Worm (Caenorhabditis elegans): ENCODE results near the gene pnk-4.
A peak's percentile ranks its signal among the peaks of the same experiment; 100 is the strongest.

Gene pnk-4

DNA sequence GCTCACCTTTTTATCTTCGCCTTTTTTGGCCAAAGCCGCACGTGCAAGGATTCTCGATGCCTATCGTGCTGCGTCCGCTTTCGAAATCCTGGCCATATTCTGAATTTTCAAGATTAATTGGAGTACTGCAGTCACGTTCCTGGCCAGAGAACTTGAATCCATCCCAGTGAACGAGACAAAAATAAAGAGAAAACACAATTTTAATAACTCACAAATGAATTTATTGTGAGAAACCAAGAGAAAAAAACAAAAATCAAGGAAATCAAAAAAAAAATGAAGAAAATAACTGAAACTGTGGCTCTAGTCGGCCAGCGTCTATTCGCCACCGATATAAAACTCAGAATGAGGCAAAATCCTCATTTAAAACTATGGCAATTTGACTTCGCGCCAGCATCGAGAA is 28.5 kb upstream of the pnk-4 start, which contains the start of gene C24H10.4:
TSS of gene C24H10.4 (minus strand) at position 101 of the 400 bp plus-strand sequence.
- no peak for TF ChIP-seq Y116A8C.19 (tag; optimal IDR thresholded peaks at IDR 0.05; ENCODE audit: borderline replicate concordance)
- no peak for TF ChIP-seq nhr-47 (tag; optimal IDR thresholded peaks at IDR 0.05)
- no peak for TF ChIP-seq isw-1 (GFP tag; IDR thresholded peaks at IDR 0.05)
- no peak for TF ChIP-seq ceh-82 (tag; optimal IDR thresholded peaks at IDR 0.05)
- no peak for TF ChIP-seq nhr-77 (tag; optimal IDR thresholded peaks at IDR 0.05)
- no peak for TF ChIP-seq C04F5.9 (tag; optimal IDR thresholded peaks at IDR 0.05)
- no peak for TF ChIP-seq snpc-4 (tag; optimal IDR thresholded peaks at IDR 0.05)
- TF ChIP-seq aha-1 (tag; optimal IDR thresholded peaks at IDR 0.05): no peak
- no peak for TF ChIP-seq dsc-1 (tag; optimal IDR thresholded peaks at IDR 0.05)
- no peak for TF ChIP-seq nhr-19 (GFP tag; conservative IDR thresholded peaks at IDR 0.05)
- TF ChIP-seq sup-37 (GFP tag; optimal IDR thresholded peaks at IDR 0.05): no peak
- TF ChIP-seq nhr-84 (tag; optimal IDR thresholded peaks at IDR 0.05): no peak
- no peak for TF ChIP-seq lir-3 (tag; optimal IDR thresholded peaks at IDR 0.05; ENCODE audit: poor library complexity)
- no peak for TF ChIP-seq ceh-90 (tag; optimal IDR thresholded peaks at IDR 0.05)
- TF ChIP-seq aly-2 (tag; optimal IDR thresholded peaks at IDR 0.05): no peak
- no peak for TF ChIP-seq ztf-11 (tag; optimal IDR thresholded peaks at IDR 0.05)
- no peak for TF ChIP-seq tlp-1 (tag; optimal IDR thresholded peaks at IDR 0.05)

DNA sequence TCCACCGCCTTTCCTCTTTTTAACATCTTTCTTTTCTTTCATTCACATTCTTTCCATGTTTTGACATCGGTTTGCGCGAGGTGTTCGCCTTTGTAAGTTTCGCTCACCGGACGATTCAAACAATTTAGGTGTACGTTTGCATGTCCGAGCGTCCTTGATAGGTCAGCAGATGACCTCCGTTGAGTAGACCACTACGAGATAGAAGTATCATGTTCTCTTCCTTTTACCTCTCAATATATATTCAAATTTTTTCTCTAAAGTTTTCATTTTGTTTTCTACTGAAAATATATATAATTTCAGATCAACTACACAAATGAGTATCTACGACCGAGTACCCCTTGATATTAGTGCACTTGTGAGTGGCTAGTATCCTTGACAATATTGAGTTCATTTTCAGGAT is 26.9 kb upstream of the pnk-4 start, which contains the start of gene C24H10.3:
TSS of gene C24H10.3 (plus strand) at position 301 of the 400 bp plus-strand sequence.
- TF ChIP-seq lin-15B (tag; optimal IDR thresholded peaks at IDR 0.05): no peak
- TF ChIP-seq nhr-237 (tag; optimal IDR thresholded peaks at IDR 0.05): no peak
- TF ChIP-seq mep-1 (tag; optimal IDR thresholded peaks at IDR 0.05): peak; percentile 25
- TF ChIP-seq blmp-1 (tag; optimal IDR thresholded peaks at IDR 0.05): peak; percentile 41
- no peak for TF ChIP-seq egl-13 (tag; optimal IDR thresholded peaks at IDR 0.05)
- TF ChIP-seq xbp-1 (tag; optimal IDR thresholded peaks at IDR 0.05): no peak
- TF ChIP-seq lin-14 (GFP tag; optimal IDR thresholded peaks at IDR 0.05): peak; percentile 13
- TF ChIP-seq pqm-1 (tag; optimal IDR thresholded peaks at IDR 0.05): no peak

DNA sequence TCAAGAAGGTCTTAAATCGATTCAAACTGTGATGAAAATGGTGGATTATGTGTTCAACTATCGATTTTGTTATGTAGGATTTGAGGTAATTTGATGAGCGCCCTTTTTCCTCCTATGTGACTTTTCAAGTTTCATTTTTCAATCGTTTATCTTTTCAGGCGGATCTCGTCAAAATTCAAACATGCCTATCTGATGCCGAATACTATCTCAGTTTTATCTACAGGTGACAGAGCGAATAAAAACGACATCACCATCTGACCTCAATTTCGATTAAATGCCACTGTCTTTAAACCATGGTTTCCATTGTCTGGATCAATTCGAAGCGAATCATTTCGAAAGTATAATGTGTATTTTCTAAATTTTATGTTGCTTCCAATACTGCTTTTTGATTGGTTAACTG is 25.9 kb upstream of the pnk-4 start:
- TF ChIP-seq nhr-28 (tag; optimal IDR thresholded peaks at IDR 0.05) (no peak), mep-1 (tag; optimal IDR thresholded peaks at IDR 0.05) (peak; percentile 18), snu-23 (GFP tag; optimal IDR thresholded peaks at IDR 0.05) (no peak), nhr-85 (tag) (peak; percentile 78), blmp-1 (tag; optimal IDR thresholded peaks at IDR 0.05) (peak; percentile 74), nhr-84 (tag; optimal IDR thresholded peaks at IDR 0.05) (no peak)

DNA sequence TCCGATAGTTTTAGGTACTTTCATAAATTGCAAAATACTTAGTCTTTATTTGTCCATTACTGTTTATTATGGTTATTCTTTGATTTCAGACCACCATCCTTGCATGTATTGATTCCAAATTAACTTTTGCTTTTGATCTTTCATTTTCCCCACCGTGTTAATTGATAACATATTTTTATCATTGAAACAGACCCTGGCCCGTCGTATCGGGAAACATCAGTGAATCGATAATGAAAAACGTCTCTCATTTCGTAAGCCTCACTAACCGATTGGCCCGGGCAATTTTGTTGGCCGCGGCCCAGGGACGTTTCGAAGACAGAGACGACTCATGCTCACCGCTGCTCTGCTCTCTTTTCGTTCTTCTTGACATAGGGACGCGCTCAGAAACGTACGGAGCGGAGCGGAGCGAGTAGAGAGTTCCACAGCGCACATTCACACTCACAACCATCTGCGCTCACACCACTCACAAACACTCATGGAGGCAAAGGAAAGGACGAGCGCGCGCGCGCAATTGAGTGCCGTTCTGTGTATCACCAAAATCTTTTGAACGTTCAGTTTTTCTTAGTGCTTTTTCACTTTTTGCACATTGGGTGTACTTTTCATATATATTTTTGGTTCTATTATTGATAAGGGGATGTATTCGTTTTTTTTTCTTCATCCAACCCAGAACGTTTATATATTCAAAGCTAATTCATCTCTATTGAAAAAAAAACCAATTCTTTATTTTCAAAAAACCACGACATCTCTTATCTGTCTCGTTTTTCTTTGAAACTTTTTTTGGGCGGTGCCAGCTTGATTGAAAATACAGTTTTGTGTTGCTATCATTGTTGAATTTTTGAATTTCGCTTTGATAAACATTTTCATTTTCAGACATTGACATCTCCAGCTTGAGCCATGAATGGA is 23.6 kb upstream of the pnk-4 start, which contains the start of gene C24H10.2:
TSS of gene C24H10.2 (plus strand) at position 853 of the 903 bp plus-strand sequence.
- no peak for TF ChIP-seq mef-2 (tag; optimal IDR thresholded peaks at IDR 0.05)
- no peak for TF ChIP-seq nhr-11 (tag; optimal IDR thresholded peaks at IDR 0.05)
- TF ChIP-seq nhr-47 (tag; optimal IDR thresholded peaks at IDR 0.05): no peak
- TF ChIP-seq efl-1 (optimal IDR thresholded peaks at IDR 0.05): peak in 1 of 2 experiments; percentile 4
- TF ChIP-seq efl-1 (GFP tag; optimal IDR thresholded peaks at IDR 0.05 in 1 of 2): peak in 1 of 2 experiments; percentile 3
- peak; percentile 13 for TF ChIP-seq dsc-1 (tag; optimal IDR thresholded peaks at IDR 0.05)
- no peak for TF ChIP-seq aha-1 (tag; optimal IDR thresholded peaks at IDR 0.05)
- no peak for TF ChIP-seq unc-86 (tag; optimal IDR thresholded peaks at IDR 0.05)
- no peak for TF ChIP-seq pag-3 (tag; optimal IDR thresholded peaks at IDR 0.05; ENCODE audit: borderline replicate concordance, insufficient read depth)
- no peak for TF ChIP-seq fkh-4 (tag; optimal IDR thresholded peaks at IDR 0.05; ENCODE audit: borderline replicate concordance)
- TF ChIP-seq ets-5 (GFP tag; IDR thresholded peaks at IDR 0.05): no peak
- peak; percentile 55 for TF ChIP-seq elt-2 (tag; optimal IDR thresholded peaks at IDR 0.05)
- TF ChIP-seq lin-13 (GFP tag; optimal IDR thresholded peaks at IDR 0.05): no peak
- TF ChIP-seq fkh-8 (tag; optimal IDR thresholded peaks at IDR 0.05): no peak
- TF ChIP-seq nhr-12 (tag; optimal IDR thresholded peaks at IDR 0.05): no peak
- TF ChIP-seq fkh-10 (GFP tag; optimal IDR thresholded peaks at IDR 0.05): peak; percentile 48
- peak; percentile 15 for TF ChIP-seq blmp-1 (tag; optimal IDR thresholded peaks at IDR 0.05)
- no peak for TF ChIP-seq nhr-237 (tag; optimal IDR thresholded peaks at IDR 0.05)
- no peak for TF ChIP-seq lir-3 (tag; optimal IDR thresholded peaks at IDR 0.05; ENCODE audit: poor library complexity)
- no peak for TF ChIP-seq F16B12.6 (tag; optimal IDR thresholded peaks at IDR 0.05)
- no peak for TF ChIP-seq ceh-90 (tag; optimal IDR thresholded peaks at IDR 0.05)
- no peak for TF ChIP-seq hlh-17 (GFP tag; optimal IDR thresholded peaks at IDR 0.05; ENCODE audit: borderline replicate concordance)
- TF ChIP-seq elt-3 (tag; optimal IDR thresholded peaks at IDR 0.05): no peak
- no peak for TF ChIP-seq aly-2 (tag; optimal IDR thresholded peaks at IDR 0.05)
- peak in 1 of 2 experiments; percentile 32 for TF ChIP-seq lin-35 (GFP tag; optimal IDR thresholded peaks at IDR 0.05)

Measured in whole organism, L1 larva.